Fruit fly (Drosophila melanogaster): ENCODE results near the gene Uch-L5.

Gene Uch-L5

DNA sequence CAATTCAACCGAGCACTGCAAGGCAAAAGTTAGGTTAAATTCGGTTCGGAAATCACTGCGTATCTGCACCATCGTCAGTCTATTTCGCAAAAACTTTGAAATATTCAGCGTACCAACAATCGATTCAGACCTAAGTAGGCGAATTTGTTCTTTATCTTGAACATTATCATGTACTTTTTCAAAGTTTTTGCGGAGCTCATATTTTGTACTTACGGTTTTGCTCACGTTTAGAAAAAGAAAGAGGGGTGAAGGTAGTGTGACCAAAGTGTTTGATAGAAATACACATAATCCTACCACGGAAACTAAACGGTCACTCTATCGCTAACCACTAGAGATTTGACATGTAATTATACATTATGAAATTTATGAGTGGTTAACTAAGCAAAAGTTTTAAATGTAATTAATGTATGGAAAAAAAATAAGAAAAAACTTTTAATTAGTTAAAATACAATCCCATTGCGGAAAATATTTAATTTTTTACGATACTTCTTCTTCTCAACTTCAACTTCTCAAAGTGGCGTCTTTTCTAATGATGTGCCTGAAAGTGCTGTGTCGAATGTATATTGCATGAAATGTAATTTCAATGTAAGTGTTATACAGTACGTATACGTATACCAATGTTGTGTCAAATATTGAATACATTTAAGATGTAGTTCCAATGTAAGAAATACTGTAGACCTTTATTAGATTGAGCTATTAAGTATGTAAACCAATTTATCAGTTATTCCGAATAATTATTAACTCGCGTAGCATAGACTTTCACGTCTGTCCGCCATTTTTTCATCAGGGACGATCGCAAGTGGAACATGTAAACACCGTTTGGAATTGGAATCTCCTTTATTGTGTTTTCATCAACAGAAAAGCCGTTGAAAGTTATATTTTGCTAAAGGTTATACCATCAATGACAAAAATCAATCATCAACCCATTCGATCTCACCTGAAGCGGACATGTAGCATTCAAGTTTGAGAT, 34.8 kb upstream of the Uch-L5 start, which contains the start of gene RpS9 (continued):
- TF ChIP-seq CG6765 (GFP tag; optimal IDR thresholded peaks at IDR 0.05) (peak; percentile 61), CG3995 (GFP tag; optimal IDR thresholded peaks at IDR 0.05) (peak; percentile 9), CG14860 (GFP tag; IDR thresholded peaks at IDR 0.05; ENCODE audit: partially characterized antibody) (no peak), Deaf1 (tag; optimal IDR thresholded peaks at IDR 0.05) (peak; percentile 27), Hr78 (GFP tag; optimal IDR thresholded peaks at IDR 0.05) (no peak), CG6175 (GFP tag; IDR thresholded peaks at IDR 0.05) (no peak), CG12219 (GFP tag; optimal IDR thresholded peaks at IDR 0.05) (peak; percentile 43), bcd (GFP tag; optimal IDR thresholded peaks at IDR 0.05) (peak; percentile 10), scrt (GFP tag; optimal IDR thresholded peaks at IDR 0.05) (peak; percentile 61), CG9727 (GFP tag; optimal IDR thresholded peaks at IDR 0.05) (peak; percentile 39), en (GFP tag; optimal IDR thresholded peaks at IDR 0.05) (no peak), Dip3 (GFP tag; optimal IDR thresholded peaks at IDR 0.05) (no peak), CG30403 (GFP tag; optimal IDR thresholded peaks at IDR 0.05) (no peak), Hr3 (GFP tag; optimal IDR thresholded peaks at IDR 0.05) (no peak), wek (GFP tag; optimal IDR thresholded peaks at IDR 0.05) (no peak), CG13287 (GFP tag; IDR thresholded peaks at IDR 0.05; ENCODE audit: partially characterized antibody) (no peak; the same call in 1 of the 2 replicates), D19B (GFP tag; optimal IDR thresholded peaks at IDR 0.05) (no peak), Drgx (GFP tag; IDR thresholded peaks at IDR 0.05) (no peak), CG8281 (tag; optimal IDR thresholded peaks at IDR 0.05) (no peak), wdn (GFP tag; IDR thresholded peaks at IDR 0.05) (no peak), klu (GFP tag; IDR thresholded peaks at IDR 0.05) (no peak), Usf (GFP tag; optimal IDR thresholded peaks at IDR 0.05) (no peak), CG12236 (GFP tag; optimal IDR thresholded peaks at IDR 0.05) (no peak), hbn (GFP tag; IDR thresholded peaks at IDR 0.05; ENCODE audit: partially characterized antibody) (no peak), grau (tag; optimal IDR thresholded peaks at IDR 0.05) (peak; percentile 37), Blimp-1 (GFP tag; optimal IDR thresholded peaks at IDR 0.05) (no peak), ase (GFP tag; IDR thresholded peaks at IDR 0.05) (no peak), CG31388 (GFP tag; optimal IDR thresholded peaks at IDR 0.05) (no peak), CG31365 (tag; optimal IDR thresholded peaks at IDR 0.05) (peak; percentile 4), fd64A (GFP tag; optimal IDR thresholded peaks at IDR 0.05) (no peak), tgo (GFP tag; IDR thresholded peaks at IDR 0.05) (no peak), Atf-2 (GFP tag; optimal IDR thresholded peaks at IDR 0.05) (no peak), Dref (GFP tag; IDR thresholded peaks at IDR 0.05) (no peak), CG9817 (tag; optimal IDR thresholded peaks at IDR 0.05) (no peak), CG2120 (GFP tag; optimal IDR thresholded peaks at IDR 0.05) (no peak), CG1647 (GFP tag; optimal IDR thresholded peaks at IDR 0.05) (no peak), sisA (GFP tag; IDR thresholded peaks at IDR 0.05) (no peak), MESR4 (GFP tag; optimal IDR thresholded peaks at IDR 0.05) (peak; percentile 98), jing (GFP tag; optimal IDR thresholded peaks at IDR 0.05) (no peak), bab2 (GFP tag; optimal IDR thresholded peaks at IDR 0.05) (no peak), Oli (tag; optimal IDR thresholded peaks at IDR 0.05) (no peak), CG3281 (GFP tag; optimal IDR thresholded peaks at IDR 0.05) (peak; percentile 68), CG17568 (GFP tag; optimal IDR thresholded peaks at IDR 0.05) (peak; percentile 73), NfI (GFP tag; optimal IDR thresholded peaks at IDR 0.05) (no peak), gcm (GFP tag; optimal IDR thresholded peaks at IDR 0.05) (peak; percentile 36), CG1602 (GFP tag; optimal IDR thresholded peaks at IDR 0.05) (no peak), ftz-f1 (GFP tag; optimal IDR thresholded peaks at IDR 0.05) (no peak), CHES-1-like (GFP tag; optimal IDR thresholded peaks at IDR 0.05) (no peak), Sin3A (optimal IDR thresholded peaks at IDR 0.05) (no peak)
